Worm (Caenorhabditis elegans): ENCODE data around the gene tag-18.

The tag-18 gene

ce11 chrX:3759820-3760219 lies 26.0 kb upstream of the tag-18 start:
- TF ChIP-seq aha-1 (tag; optimal IDR thresholded peaks at IDR 0.05) (no peak), egl-13 (tag; optimal IDR thresholded peaks at IDR 0.05) (no peak), ama-1 (optimal IDR thresholded peaks at IDR 0.05) (no peak), unc-86 (tag; optimal IDR thresholded peaks at IDR 0.05) (no peak), ceh-90 (tag; optimal IDR thresholded peaks at IDR 0.05) (no peak), lin-15B (tag; optimal IDR thresholded peaks at IDR 0.05) (no peak), pqm-1 (tag; optimal IDR thresholded peaks at IDR 0.05) (no peak), elt-2 (tag; optimal IDR thresholded peaks at IDR 0.05) (no peak), ets-5 (GFP tag; IDR thresholded peaks at IDR 0.05) (no peak), nhr-237 (tag; optimal IDR thresholded peaks at IDR 0.05) (no peak), dsc-1 (tag; optimal IDR thresholded peaks at IDR 0.05) (no peak), C04F5.9 (tag; optimal IDR thresholded peaks at IDR 0.05) (no peak), mep-1 (tag; optimal IDR thresholded peaks at IDR 0.05) (no peak), swsn-7 (tag; optimal IDR thresholded peaks at IDR 0.05) (no peak), blmp-1 (tag; optimal IDR thresholded peaks at IDR 0.05) (no peak), efl-3 (GFP tag; optimal IDR thresholded peaks at IDR 0.05) (no peak), fkh-8 (tag; optimal IDR thresholded peaks at IDR 0.05) (no peak), unc-62 (GFP tag; optimal IDR thresholded peaks at IDR 0.05) (no peak), ceh-8 (GFP tag; optimal IDR thresholded peaks at IDR 0.05) (no peak)

DNA sequence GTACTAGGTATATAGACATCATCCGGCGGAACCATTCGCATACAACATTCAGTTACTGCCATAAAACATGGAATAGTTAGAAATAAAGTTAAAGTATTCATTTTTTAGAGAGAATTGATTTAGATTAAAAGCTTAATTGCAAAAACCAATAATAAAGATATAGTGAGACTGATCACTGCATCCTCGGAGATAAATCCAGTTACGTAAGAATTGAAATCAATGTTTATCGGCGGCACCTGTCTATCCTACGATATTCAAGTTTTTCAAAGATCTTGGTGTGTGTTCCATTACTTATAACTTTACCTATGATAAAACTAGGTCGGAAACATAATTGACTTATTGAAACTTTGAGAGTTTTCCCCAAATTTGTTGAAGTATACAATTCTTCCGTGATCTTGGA lies 25.5 kb upstream of the tag-18 start, which contains the start of gene T14G12.6:
TSS of gene T14G12.6 (minus strand) at position 101 of the 400 bp plus-strand sequence.
- TF ChIP-seq egl-13 (tag; optimal IDR thresholded peaks at IDR 0.05) (no peak), pqm-1 (tag; optimal IDR thresholded peaks at IDR 0.05) (no peak), ces-1 (GFP tag; optimal IDR thresholded peaks at IDR 0.05) (no peak), dpl-1 (GFP tag; optimal IDR thresholded peaks at IDR 0.05) (no peak), nhr-84 (tag; optimal IDR thresholded peaks at IDR 0.05) (no peak), lsy-2 (tag; optimal IDR thresholded peaks at IDR 0.05) (no peak), mep-1 (tag; optimal IDR thresholded peaks at IDR 0.05) (no peak), nhr-77 (tag; optimal IDR thresholded peaks at IDR 0.05) (no peak), lin-14 (GFP tag; optimal IDR thresholded peaks at IDR 0.05) (no peak), tbx-2 (tag; optimal IDR thresholded peaks at IDR 0.05) (no peak), nhr-47 (tag; optimal IDR thresholded peaks at IDR 0.05) (no peak), unc-30 (tag; optimal IDR thresholded peaks at IDR 0.05) (no peak), unc-130 (tag; optimal IDR thresholded peaks at IDR 0.05) (no peak), aha-1 (tag; optimal IDR thresholded peaks at IDR 0.05) (no peak), hpl-2 (GFP tag; optimal IDR thresholded peaks at IDR 0.05) (no peak)

DNA sequence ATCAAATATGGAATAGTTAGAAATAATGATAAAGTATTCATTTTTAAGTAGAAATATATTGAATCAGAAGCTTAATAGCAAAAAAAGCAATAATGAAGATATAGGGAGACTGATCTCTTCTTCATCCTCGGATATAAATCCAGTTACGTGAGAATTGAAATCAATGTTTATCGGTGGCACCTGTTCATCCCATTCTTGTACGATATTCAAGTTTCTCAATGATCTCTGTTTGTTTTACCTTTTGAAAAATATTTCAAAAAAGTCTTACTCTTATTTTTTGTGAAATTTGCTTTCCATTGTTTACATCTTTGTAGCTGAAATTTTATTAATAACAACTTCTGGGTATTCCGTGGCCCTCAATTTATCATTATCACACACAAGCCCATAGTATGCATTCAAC lies 24.6 kb upstream of the tag-18 start, which contains the start of gene T14G12.12:
TSS of gene T14G12.12 (minus strand) at position 101 of the 400 bp plus-strand sequence.
- TF ChIP-seq nhr-85 (tag) = no peak
- no peak for TF ChIP-seq dpl-1 (GFP tag; optimal IDR thresholded peaks at IDR 0.05)
- TF ChIP-seq nhr-19 (GFP tag; conservative IDR thresholded peaks at IDR 0.05) = no peak
- TF ChIP-seq unc-62 (GFP tag; optimal IDR thresholded peaks at IDR 0.05) = no peak
- TF ChIP-seq lin-39 (tag; optimal IDR thresholded peaks at IDR 0.05) = no peak
- no peak for TF ChIP-seq irx-1 (tag; optimal IDR thresholded peaks at IDR 0.05)
- no peak for TF ChIP-seq fkh-10 (GFP tag; optimal IDR thresholded peaks at IDR 0.05)
- TF ChIP-seq C16A3.4 (tag; optimal IDR thresholded peaks at IDR 0.05) = no peak
- TF ChIP-seq ceh-88 (GFP tag; IDR thresholded peaks at IDR 0.05) = no peak
- TF ChIP-seq mab-9 (GFP tag; IDR thresholded peaks at IDR 0.05) = no peak
- no peak for TF ChIP-seq sptf-1 (tag; optimal IDR thresholded peaks at IDR 0.05)
- TF ChIP-seq elt-3 (tag; optimal IDR thresholded peaks at IDR 0.05) = no peak
- no peak for TF ChIP-seq sup-37 (GFP tag; optimal IDR thresholded peaks at IDR 0.05)
- TF ChIP-seq aha-1 (tag; optimal IDR thresholded peaks at IDR 0.05) = no peak
- no peak for TF ChIP-seq pax-3 (tag; optimal IDR thresholded peaks at IDR 0.05)
- TF ChIP-seq nhr-237 (tag; optimal IDR thresholded peaks at IDR 0.05) = no peak

Data from whole organism, L1 larva.